Worm (Caenorhabditis elegans): ENCODE measurements around the gene kin-2.

ce11 chrX:5942171-5942570 lies 35.5 kb downstream of the kin-2 start:
- TF ChIP-seq lin-39 (tag; optimal IDR thresholded peaks at IDR 0.05) (no peak), ztf-11 (tag; optimal IDR thresholded peaks at IDR 0.05) (no peak), fkh-10 (GFP tag; optimal IDR thresholded peaks at IDR 0.05) (no peak)
